Worm (Caenorhabditis elegans) whole organism, mixed stage, embryonic: ENCODE data around the gene F54F7.6.

Source experiments
- M03D4.4 ChIP-seq: sonication (generic microtip); optimal IDR thresholded peaks from 2 replicates; lab custom pipeline; 2017; ENCODE audit warnings: mild to moderate bottlenecking, missing genetic modification characterization, missing compliant biosample characterization
- bed-3 ChIP-seq: fragments of 200-800 bp; sonication (Bioruptor generic); optimal IDR thresholded peaks from 3 replicates; lab custom pipeline; 2018; ENCODE audit warnings: mild to moderate bottlenecking, missing genetic modification characterization, moderate library complexity, missing compliant biosample characterization
- blmp-1 ChIP-seq: fragments of 150-350 bp; optimal IDR thresholded peaks from 2 replicates; lab custom pipeline; 2014; ENCODE audit warnings: missing biosample characterization, missing genetic modification characterization
- ceh-43 ChIP-seq: fragments of 200-800 bp; sonication (Bioruptor generic); optimal IDR thresholded peaks from 2 replicates; lab custom pipeline; 2018; ENCODE audit warnings: mild to moderate bottlenecking, missing genetic modification characterization, moderate library complexity, missing compliant biosample characterization
- ceh-83 ChIP-seq: fragments of 200-800 bp; sonication (Bioruptor generic); optimal IDR thresholded peaks from 2 replicates; lab custom pipeline; 2018; ENCODE audit warnings: mild to moderate bottlenecking, missing genetic modification characterization, missing compliant biosample characterization
- ces-1 ChIP-seq: fragments of 150-350 bp; optimal IDR thresholded peaks from 2 replicates; lab custom pipeline; 2014; ENCODE audit warnings: missing biosample characterization, missing genetic modification reagents, missing genetic modification characterization
- cnd-1 ChIP-seq: fragments of 200-800 bp; sonication (Bioruptor generic); optimal IDR thresholded peaks from 2 replicates; lab custom pipeline; 2018; ENCODE audit warnings: mild to moderate bottlenecking, missing genetic modification characterization, missing compliant biosample characterization
- elt-1 ChIP-seq: sonication (generic microtip); optimal IDR thresholded peaks from 2 replicates; lab custom pipeline; 2017; ENCODE audit warnings: missing genetic modification characterization, mild to moderate bottlenecking, missing compliant biosample characterization, antibody characterized with exemption, moderate library complexity, borderline replicate concordance; ENCODE audit not compliant: insufficient read depth
- elt-3 ChIP-seq: fragments of 150-350 bp; optimal IDR thresholded peaks from 2 replicates; lab custom pipeline; 2014; ENCODE audit warnings: missing biosample characterization, missing genetic modification characterization
- flh-1 ChIP-seq: fragments of 200-800 bp; sonication (Bioruptor generic); optimal IDR thresholded peaks from 2 replicates; lab custom pipeline; 2018; ENCODE audit warnings: mild to moderate bottlenecking, missing genetic modification characterization, moderate library complexity, missing compliant biosample characterization
- ham-2 ChIP-seq: fragments of 200-800 bp; sonication (Bioruptor generic); optimal IDR thresholded peaks from 2 replicates; lab custom pipeline; 2018; ENCODE audit warnings: mild to moderate bottlenecking, missing genetic modification characterization, missing compliant biosample characterization
- hlh-1 ChIP-seq: fragments of 150-350 bp; optimal IDR thresholded peaks from 2 replicates; lab custom pipeline; 2014; ENCODE audit warnings: missing biosample characterization, missing genetic modification reagents, missing genetic modification characterization
- lin-13 ChIP-seq: fragments of 150-350 bp; optimal IDR thresholded peaks from 2 replicates; lab custom pipeline; 2014; ENCODE audit warnings: missing biosample characterization, missing genetic modification characterization
- lin-32 ChIP-seq: fragments of 200-800 bp; sonication (Bioruptor generic); optimal IDR thresholded peaks from 2 replicates; lab custom pipeline; 2018; ENCODE audit warnings: mild to moderate bottlenecking, missing genetic modification characterization, missing compliant biosample characterization
- lsy-2 ChIP-seq: fragments of 150-350 bp; optimal IDR thresholded peaks from 2 replicates; lab custom pipeline; 2014; ENCODE audit warnings: missing biosample characterization, missing genetic modification characterization
- mab-5 ChIP-seq: fragments of 150-350 bp; optimal IDR thresholded peaks from 2 replicates; lab custom pipeline; 2014; ENCODE audit warnings: missing biosample characterization, missing genetic modification characterization
- mep-1 ChIP-seq: fragments of 150-350 bp; optimal IDR thresholded peaks from 2 replicates; lab custom pipeline; 2017; ENCODE audit warnings: missing biosample characterization, missing genetic modification reagents, missing genetic modification characterization, inconsistent platforms
- mls-2 ChIP-seq: sonication (generic microtip); optimal IDR thresholded peaks from 2 replicates; lab custom pipeline; 2016; ENCODE audit warnings: mild to moderate bottlenecking, missing genetic modification characterization, moderate library complexity, missing compliant biosample characterization
- nhr-12 ChIP-seq: fragments of 150-350 bp; optimal IDR thresholded peaks from 2 replicates; lab custom pipeline; 2014; ENCODE audit warnings: missing biosample characterization, missing genetic modification characterization
- nhr-2 ChIP-seq: fragments of 150-350 bp; optimal IDR thresholded peaks from 2 replicates; lab custom pipeline; 2014; ENCODE audit warnings: missing biosample characterization, missing genetic modification characterization
- nhr-237 ChIP-seq: fragments of 150-350 bp; optimal IDR thresholded peaks from 2 replicates; lab custom pipeline; 2014; ENCODE audit warnings: missing biosample characterization, missing genetic modification characterization
- nhr-28 ChIP-seq: fragments of 150-350 bp; optimal IDR thresholded peaks from 2 replicates; lab custom pipeline; 2014; ENCODE audit warnings: missing biosample characterization, missing genetic modification characterization
- nhr-76 ChIP-seq: sonication (generic microtip); optimal IDR thresholded peaks from 2 replicates; lab custom pipeline; 2017; ENCODE audit warnings: missing biosample characterization, missing genetic modification characterization
- pha-4 ChIP-seq: fragments of 150-350 bp; optimal IDR thresholded peaks from 2 replicates; lab custom pipeline; 2018; ENCODE audit warnings: missing biosample characterization, missing genetic modification reagents, missing genetic modification characterization
- snpc-4 ChIP-seq: fragments of 150-350 bp; optimal IDR thresholded peaks from 2 replicates; lab custom pipeline; 2014; ENCODE audit warnings: missing biosample characterization, missing genetic modification characterization
- sptf-1 ChIP-seq: sonication (generic microtip); optimal IDR thresholded peaks from 2 replicates; lab custom pipeline; 2017; ENCODE audit warnings: mild to moderate bottlenecking, missing genetic modification characterization, moderate library complexity, missing compliant biosample characterization
- tbx-8 ChIP-seq: fragments of 200-800 bp; sonication (Bioruptor generic); optimal IDR thresholded peaks from 2 replicates; lab custom pipeline; 2018; ENCODE audit warnings: mild to moderate bottlenecking, missing genetic modification characterization, moderate library complexity, missing compliant biosample characterization
- unc-120 ChIP-seq: sonication (generic microtip); optimal IDR thresholded peaks from 2 replicates; lab custom pipeline; 2017; ENCODE audit warnings: missing genetic modification characterization, missing compliant biosample characterization; ENCODE audit not compliant: poor library complexity, severe bottlenecking
- unc-39 ChIP-seq: fragments of 150-350 bp; optimal IDR thresholded peaks from 2 replicates; lab custom pipeline; 2014; ENCODE audit warnings: missing biosample characterization, missing genetic modification characterization
- unc-62 ChIP-seq: fragments of 150-350 bp; optimal IDR thresholded peaks from 2 replicates; lab custom pipeline; 2014; ENCODE audit warnings: missing biosample characterization, missing genetic modification reagents, missing genetic modification characterization
- zip-8 ChIP-seq: fragments of 150-350 bp; optimal IDR thresholded peaks from 2 replicates; lab custom pipeline; 2014; ENCODE audit warnings: missing biosample characterization, missing genetic modification characterization
- ztf-11 ChIP-seq: fragments of 150-350 bp; optimal IDR thresholded peaks from 2 replicates; lab custom pipeline; 2014; ENCODE audit warnings: missing biosample characterization, missing genetic modification characterization

Gene F54F7.6

ce11 chrX:11852494-11852893 is 12.7 kb upstream of the F54F7.6 start, which contains the start of gene xtr-1:
Gene xtr-1 (plus strand): TSS chrX:11852794.
- TF ChIP-seq ceh-83 (no peak), snpc-4 (no peak), nhr-76 (tag; lab: Kevin White, UChicago) (no peak), ham-2 (GFP tag; lab: Kevin White, UChicago) (no peak), lin-13 (tag; lab: Kevin White, UChicago) (no peak), mab-5 (tag; lab: Kevin White, UChicago) (no peak), lin-32 (GFP tag; lab: Kevin White, UChicago) (no peak), ztf-11 (tag; lab: Kevin White, UChicago) (no peak), sptf-1 (tag; lab: Kevin White, UChicago) (no peak), M03D4.4 (no peak), mep-1 (tag; lab: Kevin White, UChicago) (no peak), mls-2 (no peak), zip-8 (tag; lab: Kevin White, UChicago) (no peak)

- no peak for TF ChIP-seq ceh-83
- no peak for TF ChIP-seq ham-2 (GFP tag; lab: Kevin White, UChicago)
- no peak for TF ChIP-seq snpc-4
- TF ChIP-seq unc-62 (GFP tag; lab: Kevin White, UChicago) = no peak
- TF ChIP-seq, all 35 proteins: peak for 0
Measured at ce11 chrX:11854432-11854831, 10.8 kb upstream of the F54F7.6 start.

DNA sequence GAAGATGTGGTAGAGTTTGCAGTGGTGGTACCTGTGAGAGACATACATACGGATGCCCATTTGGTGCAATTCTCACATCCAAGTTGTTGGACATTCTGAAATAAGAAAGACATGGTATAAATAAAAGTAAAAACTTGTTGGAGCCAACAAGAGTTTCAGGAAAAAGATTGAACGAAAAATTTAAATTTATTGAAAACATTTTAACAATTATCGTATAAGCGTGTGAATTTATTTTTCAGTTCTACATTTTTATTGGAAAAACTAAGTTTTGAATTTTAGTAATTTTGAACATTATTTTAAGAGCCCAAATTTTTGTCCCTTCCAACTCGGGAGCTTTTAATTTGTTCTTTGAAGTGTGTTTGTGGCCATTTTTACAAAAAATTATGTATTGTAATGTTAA is 10.3 kb upstream of the F54F7.6 start, which contains the start of gene F54F7.8:
Gene F54F7.8, minus strand, starts transcription at position 101 of the 400 bp plus-strand sequence.
- TF ChIP-seq pha-4 (tag; lab: Kevin White, UChicago) = no peak
- no peak for TF ChIP-seq mls-2
- TF ChIP-seq unc-39 (tag; lab: Kevin White, UChicago) = no peak
- TF ChIP-seq elt-3 (tag; lab: Kevin White, UChicago) = no peak
- TF ChIP-seq tbx-8 = no peak
- TF ChIP-seq snpc-4 = no peak
- TF ChIP-seq nhr-237 = no peak
- TF ChIP-seq unc-62 (GFP tag; lab: Kevin White, UChicago) = no peak
- no peak for TF ChIP-seq hlh-1 (tag; lab: Kevin White, UChicago)
- no peak for TF ChIP-seq ceh-43 (GFP tag; lab: Kevin White, UChicago)
- no peak for TF ChIP-seq zip-8 (tag; lab: Kevin White, UChicago)
- no peak for TF ChIP-seq mab-5 (tag; lab: Kevin White, UChicago)

DNA sequence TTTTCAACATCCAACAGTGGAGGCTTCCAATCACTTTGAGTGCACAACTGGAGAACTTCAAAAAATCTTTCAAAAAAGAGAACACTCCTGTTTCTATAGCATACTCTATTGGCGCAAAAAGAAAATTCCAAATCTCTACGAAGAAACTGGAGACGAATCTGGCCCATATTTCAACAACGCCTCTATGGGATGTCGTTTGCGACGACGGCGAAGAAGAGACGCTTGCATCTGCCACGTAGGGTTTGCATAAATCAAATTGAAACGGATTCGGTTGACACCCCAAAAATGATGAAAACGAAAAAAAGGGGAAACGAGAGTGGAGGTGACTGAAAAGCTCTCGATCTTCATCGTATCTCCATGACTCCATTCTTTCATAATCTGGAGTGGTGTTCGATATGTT is 9.0 kb upstream of the F54F7.6 start:
- TF ChIP-seq ceh-83 (no peak), elt-1 (tag; lab: Kevin White, UChicago) (no peak), cnd-1 (tag; lab: Kevin White, UChicago) (no peak), nhr-237 (no peak), flh-1 (GFP tag; lab: Kevin White, UChicago) (no peak), nhr-28 (tag; lab: Kevin White, UChicago) (no peak), pha-4 (tag; lab: Kevin White, UChicago) (no peak), ceh-43 (GFP tag; lab: Kevin White, UChicago) (no peak), bed-3 (no peak), snpc-4 (no peak), unc-120 (no peak), mls-2 (no peak), nhr-12 (tag; lab: Kevin White, UChicago) (no peak), hlh-1 (tag; lab: Kevin White, UChicago) (no peak), nhr-2 (tag; lab: Kevin White, UChicago) (no peak), M03D4.4 (no peak), mab-5 (tag; lab: Kevin White, UChicago) (no peak), lin-13 (tag; lab: Kevin White, UChicago) (no peak), ham-2 (GFP tag; lab: Kevin White, UChicago) (no peak)

DNA sequence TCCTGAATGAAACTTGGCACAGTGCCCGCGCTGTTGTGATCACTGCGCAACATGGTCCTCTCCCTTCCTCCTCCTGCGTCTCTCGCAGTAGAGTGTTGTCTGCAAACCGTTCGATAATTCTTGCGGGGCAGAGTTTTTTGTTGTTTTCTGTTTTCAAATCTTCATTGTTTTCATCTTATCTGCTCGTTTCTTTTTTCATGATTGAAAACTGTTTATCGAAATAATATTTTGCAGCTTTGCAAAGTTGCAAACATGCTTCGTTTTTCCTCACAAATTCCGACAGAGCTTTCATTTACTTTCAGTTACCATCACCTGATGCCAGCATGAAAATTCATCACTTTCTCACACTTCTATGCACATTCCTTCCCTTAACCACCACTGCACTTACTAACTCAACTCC is 8.0 kb upstream of the F54F7.6 start, which contains the start of gene mes-1:
Gene mes-1, plus strand, starts transcription at position 301 of the 400 bp plus-strand sequence.
- no peak for TF ChIP-seq snpc-4
- no peak for TF ChIP-seq tbx-8
- no peak for TF ChIP-seq sptf-1 (tag; lab: Kevin White, UChicago)
- no peak for TF ChIP-seq blmp-1 (tag; lab: Kevin White, UChicago)
- TF ChIP-seq hlh-1 (tag; lab: Kevin White, UChicago) = no peak
- TF ChIP-seq lsy-2 (tag; lab: Kevin White, UChicago) = no peak
- no peak for TF ChIP-seq lin-32 (GFP tag; lab: Kevin White, UChicago)
- TF ChIP-seq bed-3 = no peak
- TF ChIP-seq unc-62 (GFP tag; lab: Kevin White, UChicago) = no peak
- TF ChIP-seq ces-1 = no peak
- no peak for TF ChIP-seq flh-1 (GFP tag; lab: Kevin White, UChicago)
- no peak for TF ChIP-seq M03D4.4
- TF ChIP-seq ceh-83 = no peak
